Worm (Caenorhabditis elegans) whole organism, early embryonic: ENCODE results near the gene F41C3.1.

Experiments
- B0310.2 ChIP-seq: sonication (generic microtip); optimal IDR thresholded peaks from 2 replicates; lab custom pipeline; 2016; ENCODE audit warnings: mild to moderate bottlenecking, missing genetic modification characterization, missing compliant biosample characterization
- F13C5.2 ChIP-seq: sonication (generic microtip); optimal IDR thresholded peaks from 2 replicates; lab custom pipeline; 2017; ENCODE audit warnings: mild to moderate bottlenecking, missing genetic modification characterization, inconsistent platforms, missing compliant biosample characterization
- aly-1 ChIP-seq: sonication (generic microtip); optimal IDR thresholded peaks from 2 replicates; lab custom pipeline; 2016; ENCODE audit warnings: missing genetic modification characterization, missing compliant biosample characterization
- ama-1 ChIP-seq: fragments of 150-350 bp; optimal IDR thresholded peaks from 2 replicates; lab custom pipeline; 2014
- ceh-13 ChIP-seq: fragments of 200-800 bp; sonication (Bioruptor generic); optimal IDR thresholded peaks from 2 replicates; lab custom pipeline; 2018; ENCODE audit warnings: mild to moderate bottlenecking, missing genetic modification characterization, missing compliant biosample characterization
- ceh-36 ChIP-seq: sonication (generic microtip); optimal IDR thresholded peaks from 2 replicates; lab custom pipeline; 2016; ENCODE audit warnings: missing genetic modification characterization, inconsistent platforms, missing compliant biosample characterization
- ets-7 ChIP-seq: sonication (generic microtip); optimal IDR thresholded peaks from 2 replicates; lab custom pipeline; 2016; ENCODE audit warnings: missing genotype, missing genetic modification characterization, missing compliant biosample characterization
- flt-1 ChIP-seq: fragments of 200-800 bp; sonication (Bioruptor generic); IDR thresholded peaks from 2 replicates; pipeline ENCODE4 v1.3.6; 2022; ENCODE audit warnings: missing genetic modification characterization, missing compliant biosample characterization
- hmbx-1 ChIP-seq: sonication (generic microtip); optimal IDR thresholded peaks from 2 replicates; lab custom pipeline; 2016; ENCODE audit warnings: mild to moderate bottlenecking, missing genetic modification characterization, missing compliant biosample characterization
- hmg-4 ChIP-seq: fragments of 200-800 bp; sonication (Bioruptor generic); optimal IDR thresholded peaks from 2 replicates; lab custom pipeline; 2018; ENCODE audit warnings: mild to moderate bottlenecking, missing genetic modification characterization, missing compliant biosample characterization
- hnd-1 ChIP-seq: sonication (generic microtip); optimal IDR thresholded peaks from 2 replicates; lab custom pipeline; 2016; ENCODE audit warnings: missing genetic modification characterization, missing compliant biosample characterization
- pes-1 ChIP-seq: fragments of 200-800 bp; sonication (Bioruptor generic); IDR thresholded peaks from 2 replicates; pipeline ENCODE4 v1.3.6; 2022; ENCODE audit warnings: missing genetic modification reagents, missing genetic modification characterization, missing compliant biosample characterization
- scrt-1 ChIP-seq: fragments of 200-800 bp; sonication (Bioruptor generic); IDR thresholded peaks from 2 replicates; pipeline ENCODE4 v1.3.6; 2022; ENCODE audit warnings: missing genetic modification characterization, missing compliant biosample characterization
- sea-1 ChIP-seq: fragments of 200-800 bp; sonication (Bioruptor generic); conservative IDR thresholded peaks from 2 replicates; pipeline ENCODE4 v1.3.6; 2022; ENCODE audit warnings: missing genetic modification characterization, missing compliant biosample characterization
- tbx-11 ChIP-seq: fragments of 200-800 bp; sonication (Bioruptor generic); IDR thresholded peaks from 2 replicates; pipeline ENCODE4 v1.3.6; 2022; ENCODE audit warnings: missing genetic modification characterization, missing compliant biosample characterization
- tbx-37 ChIP-seq: fragments of 200-800 bp; sonication (Bioruptor generic); conservative IDR thresholded peaks from 2 replicates; pipeline ENCODE4 v1.3.6; 2022; ENCODE audit warnings: missing genetic modification reagents, missing genetic modification characterization, missing compliant biosample characterization
- tra-4 ChIP-seq: sonication (generic microtip); optimal IDR thresholded peaks from 2 replicates; lab custom pipeline; 2017; ENCODE audit warnings: missing genetic modification characterization, missing compliant biosample characterization

Gene F41C3.1

ce11 chrII:4741527-4742187, 10.4 kb upstream of the F41C3.1 start, which contains the start of gene acs-11:
TSS of gene acs-11 (plus strand) at chrII:4742137.
- TF ChIP-seq flt-1 (GFP tag; lab: Robert Waterston, UW): no peak
- no peak for TF ChIP-seq B0310.2 (tag; lab: Kevin White, UChicago)
- no peak for TF ChIP-seq ceh-36
- no peak for TF ChIP-seq sea-1
- TF ChIP-seq pes-1: no peak
- no peak for TF ChIP-seq ets-7 (tag; lab: Kevin White, UChicago)
- TF ChIP-seq hmg-4 (GFP tag; lab: Kevin White, UChicago): no peak

ce11 chrII:4745281-4745680, 6.8 kb upstream of the F41C3.1 start:
- TF ChIP-seq tbx-37 (GFP tag; lab: Robert Waterston, UW): no peak
- TF ChIP-seq ceh-36: no peak
- TF ChIP-seq B0310.2 (tag; lab: Kevin White, UChicago): no peak
- TF ChIP-seq tra-4 (tag; lab: Kevin White, UChicago): no peak
- no peak for TF ChIP-seq ets-7 (tag; lab: Kevin White, UChicago)
- TF ChIP-seq ama-1 (lab: Kevin White, UChicago): no peak
- no peak for TF ChIP-seq F13C5.2
- no peak for TF ChIP-seq scrt-1 (GFP tag; lab: Robert Waterston, UW)
- TF ChIP-seq flt-1 (GFP tag; lab: Robert Waterston, UW): no peak

ce11 chrII:4747063-4747462, 5.0 kb upstream of the F41C3.1 start:
- TF ChIP-seq ceh-13 (GFP tag; lab: Kevin White, UChicago) (no peak), ceh-36 (no peak), scrt-1 (GFP tag; lab: Robert Waterston, UW) (no peak), tbx-37 (GFP tag; lab: Robert Waterston, UW) (no peak), tra-4 (tag; lab: Kevin White, UChicago) (no peak), hmg-4 (GFP tag; lab: Kevin White, UChicago) (no peak), aly-1 (tag; lab: Kevin White, UChicago) (no peak), hnd-1 (no peak), flt-1 (GFP tag; lab: Robert Waterston, UW) (no peak), F13C5.2 (no peak)

DNA sequence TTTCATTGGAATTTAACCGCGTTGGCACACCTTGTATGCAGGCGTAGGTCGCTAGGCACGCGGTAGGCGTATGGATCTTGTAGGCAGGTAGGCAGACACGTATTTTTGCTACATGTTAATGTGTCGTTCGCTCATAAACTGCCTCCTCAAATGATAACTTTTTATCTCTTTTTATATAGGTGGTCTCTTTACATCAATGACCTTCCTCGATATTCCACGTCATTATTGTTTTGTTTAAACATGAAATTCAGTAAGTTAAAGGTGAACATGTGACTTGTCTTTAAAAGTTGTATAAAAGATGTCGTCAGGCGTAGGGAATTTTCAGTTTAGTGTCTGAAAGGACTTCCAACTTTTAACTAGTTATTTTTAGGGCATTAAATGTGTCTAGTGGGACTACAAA, 4.4 kb upstream of the F41C3.1 start:
- no peak for TF ChIP-seq aly-1 (tag; lab: Kevin White, UChicago)
- no peak for TF ChIP-seq ceh-13 (GFP tag; lab: Kevin White, UChicago)
- no peak for TF ChIP-seq scrt-1 (GFP tag; lab: Robert Waterston, UW)

ce11 chrII:4748374-4748773, 3.7 kb upstream of the F41C3.1 start:
- TF ChIP-seq tra-4 (tag; lab: Kevin White, UChicago) (no peak), ceh-36 (no peak)

ce11 chrII:4749581-4749980, 2.5 kb upstream of the F41C3.1 start, which contains the start of gene F41C3.2:
TSS of gene F41C3.2 (plus strand) at chrII:4749968.
- no peak for TF ChIP-seq B0310.2 (tag; lab: Kevin White, UChicago)

DNA sequence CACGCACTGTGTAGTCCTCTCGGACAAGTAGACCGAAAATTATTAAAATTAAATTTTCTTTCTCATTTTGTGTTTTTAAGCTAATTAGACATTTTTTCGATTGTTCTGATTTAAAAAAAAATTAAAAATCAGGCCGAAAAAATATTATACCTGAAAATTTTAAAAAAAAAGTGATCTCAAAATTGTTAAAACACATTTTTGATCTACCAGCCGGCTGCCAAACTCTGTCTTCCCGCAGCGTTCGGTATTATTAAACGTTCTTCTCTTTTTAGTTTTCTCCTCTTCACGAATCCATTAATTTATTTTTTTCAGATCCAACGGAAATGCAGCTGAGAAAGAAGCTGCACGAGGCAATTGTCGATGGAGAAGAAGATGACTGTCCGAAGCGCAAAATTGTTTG, 1.0 kb downstream of the F41C3.1 start, which contains the start of gene C27D9.1:
C27D9.1 (plus strand) TSS at position 281 of the 400 bp plus-strand sequence.
- TF ChIP-seq ama-1 (lab: Kevin White, UChicago) (no peak), flt-1 (GFP tag; lab: Robert Waterston, UW) (no peak)

DNA sequence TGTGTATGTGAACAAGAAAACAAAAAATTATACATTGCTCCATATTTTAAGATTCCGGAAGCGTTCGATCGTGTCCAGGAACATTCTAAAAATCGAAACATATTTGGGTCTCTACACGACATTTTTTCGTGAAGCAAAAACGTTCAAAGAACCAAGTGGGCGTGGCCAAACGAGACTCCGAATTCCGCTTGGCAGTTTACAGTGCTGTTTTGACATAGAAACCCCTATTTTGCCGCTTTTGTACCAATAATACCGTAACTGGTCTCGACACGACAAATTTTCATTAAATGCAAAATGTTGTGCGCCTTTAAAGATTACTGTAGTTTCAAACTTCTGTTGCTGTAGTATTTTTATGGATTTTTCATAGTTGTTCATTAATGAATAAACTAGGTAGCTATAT, 3.5 kb downstream of the F41C3.1 start:
- no peak for TF ChIP-seq aly-1 (tag; lab: Kevin White, UChicago)
- no peak for TF ChIP-seq tra-4 (tag; lab: Kevin White, UChicago)
- no peak for TF ChIP-seq ama-1 (lab: Kevin White, UChicago)
- TF ChIP-seq tbx-37 (GFP tag; lab: Robert Waterston, UW): no peak
- no peak for TF ChIP-seq F13C5.2
- no peak for TF ChIP-seq pes-1
- TF ChIP-seq hnd-1: no peak
- no peak for TF ChIP-seq scrt-1 (GFP tag; lab: Robert Waterston, UW)
- no peak for TF ChIP-seq B0310.2 (tag; lab: Kevin White, UChicago)
- no peak for TF ChIP-seq hmg-4 (GFP tag; lab: Kevin White, UChicago)
- TF ChIP-seq flt-1 (GFP tag; lab: Robert Waterston, UW): no peak
- no peak for TF ChIP-seq ceh-13 (GFP tag; lab: Kevin White, UChicago)
- no peak for TF ChIP-seq ceh-36
- TF ChIP-seq tbx-11 (GFP tag; lab: Robert Waterston, UW): no peak
- no peak for TF ChIP-seq hmbx-1 (tag; lab: Kevin White, UChicago)
- TF ChIP-seq ets-7 (tag; lab: Kevin White, UChicago): no peak
- TF ChIP-seq sea-1: no peak

- TF ChIP-seq ets-7 (tag; lab: Kevin White, UChicago) (no peak), hmbx-1 (tag; lab: Kevin White, UChicago) (no peak), tbx-37 (GFP tag; lab: Robert Waterston, UW) (no peak), hmg-4 (GFP tag; lab: Kevin White, UChicago) (no peak), sea-1 (no peak), B0310.2 (tag; lab: Kevin White, UChicago) (no peak), hnd-1 (no peak), aly-1 (tag; lab: Kevin White, UChicago) (no peak), flt-1 (GFP tag; lab: Robert Waterston, UW) (no peak), pes-1 (no peak), tbx-11 (GFP tag; lab: Robert Waterston, UW) (no peak), ceh-36 (no peak)
These were observed 4.6 kb downstream of the F41C3.1 start, which contains the start of gene C27D9.2 for ce11 chrII:4756751-4757150. TSS of gene C27D9.2 (minus strand) at chrII:4756851.
